Worm (Caenorhabditis elegans) whole organism, late embryonic: ENCODE data around the gene C42D4.18.

Experiments
- C38D4.7 ChIP-seq: fragments of 200-800 bp; sonication (Bioruptor generic); optimal IDR thresholded peaks from 2 replicates; lab custom pipeline; 2018; ENCODE audit warnings: mild to moderate bottlenecking, missing genetic modification characterization, moderate library complexity, missing compliant biosample characterization
- ceh-9 ChIP-seq: sonication (generic microtip); optimal IDR thresholded peaks from 2 replicates; lab custom pipeline; 2016; ENCODE audit warnings: mild to moderate bottlenecking, missing genetic modification characterization, inconsistent platforms, missing compliant biosample characterization
- dve-1 ChIP-seq: sonication (generic microtip); optimal IDR thresholded peaks from 2 replicates; lab custom pipeline; 2017; ENCODE audit warnings: antibody characterized with exemption, mild to moderate bottlenecking, missing genetic modification characterization, missing compliant biosample characterization

DNA sequence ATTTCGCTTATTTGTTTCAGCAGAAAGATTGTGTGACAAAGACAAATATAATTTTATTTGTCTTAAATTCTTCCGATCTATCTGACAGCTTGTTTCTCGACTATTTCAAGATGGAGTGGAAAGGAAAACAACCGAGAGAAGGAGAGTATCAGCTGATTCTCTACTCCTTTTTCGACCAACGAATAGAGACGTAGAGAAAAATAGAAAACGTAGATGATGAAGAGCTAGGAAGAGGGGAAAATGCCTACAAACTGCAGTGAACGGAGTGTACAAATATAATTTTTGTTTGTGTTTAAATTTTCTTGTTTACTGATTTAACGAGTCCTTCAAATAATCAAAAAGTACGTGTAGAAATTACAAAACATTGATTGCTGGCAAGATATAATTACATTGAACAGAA lies 18.9 kb upstream of the C42D4.18 start:
- TF ChIP-seq dve-1 (tag; lab: Kevin White, UChicago) (no peak), C38D4.7 (GFP tag; lab: Kevin White, UChicago) (no peak), ceh-9 (tag; lab: Kevin White, UChicago) (no peak)
